Worm (Caenorhabditis elegans) whole organism, L1 larva: ENCODE data around the gene sur-5.

Experiments used
- C04F5.9 ChIP-seq: sonication (generic microtip); optimal IDR thresholded peaks from 2 replicates; lab custom pipeline; 2016; ENCODE audit warnings: missing genetic modification characterization, missing compliant biosample characterization
- ama-1 ChIP-seq: fragments of 150-350 bp; optimal IDR thresholded peaks from 2 replicates; lab custom pipeline; 2014
- dsc-1 ChIP-seq: sonication (generic microtip); optimal IDR thresholded peaks from 2 replicates; lab custom pipeline; 2016; ENCODE audit warnings: mild to moderate bottlenecking, missing genetic modification characterization, missing compliant biosample characterization
- efl-1 ChIP-seq, 4 experiments: fragments of 150-350 bp; optimal IDR thresholded peaks in 3 of 4; peaks in 1 of 4; 1 replicate in 1 of 4; 2 replicates in 3 of 4; lab custom pipeline; 2014; ENCODE audit warnings: missing biosample characterization in 2 of 4, missing genetic modification characterization in 2 of 4, missing genetic modification reagents in 2 of 4
- elt-2 ChIP-seq: sonication (generic microtip); optimal IDR thresholded peaks from 2 replicates; lab custom pipeline; 2016; ENCODE audit warnings: missing genetic modification characterization, mild to moderate bottlenecking, inconsistent platforms, missing compliant biosample characterization, missing genetic modification reagents
- ets-5 ChIP-seq: fragments of 200-800 bp; sonication (Bioruptor generic); IDR thresholded peaks from 2 replicates; pipeline ENCODE4 v1.3.6; 2022; ENCODE audit warnings: missing genetic modification characterization, missing compliant biosample characterization
- fkh-10 ChIP-seq: sonication (generic microtip); optimal IDR thresholded peaks from 2 replicates; lab custom pipeline; 2017; ENCODE audit warnings: missing biosample characterization, missing genetic modification reagents, missing genetic modification characterization
- fkh-8 ChIP-seq: sonication (generic microtip); optimal IDR thresholded peaks from 2 replicates; lab custom pipeline; 2016; ENCODE audit warnings: mild to moderate bottlenecking, missing genetic modification characterization, missing compliant biosample characterization
- hlh-4 ChIP-seq: sonication (generic microtip); optimal IDR thresholded peaks from 2 replicates; lab custom pipeline; 2016; ENCODE audit warnings: mild to moderate bottlenecking, missing genetic modification characterization, missing compliant biosample characterization
- hpl-2 ChIP-seq: fragments of 150-350 bp; optimal IDR thresholded peaks from 2 replicates; lab custom pipeline; 2014; ENCODE audit warnings: missing biosample characterization, missing genetic modification reagents, missing genetic modification characterization
- isw-1 ChIP-seq: fragments of 200-800 bp; sonication (Bioruptor generic); IDR thresholded peaks from 2 replicates; pipeline ENCODE4 v1.3.6; 2022; ENCODE audit warnings: missing genetic modification characterization, missing compliant biosample characterization
- jun-1 ChIP-seq: fragments of 150-350 bp; optimal IDR thresholded peaks from 2 replicates; lab custom pipeline; 2014; ENCODE audit warnings: missing biosample characterization, missing genetic modification reagents, missing genetic modification characterization
- lin-13 ChIP-seq: fragments of 150-350 bp; optimal IDR thresholded peaks from 2 replicates; lab custom pipeline; 2014; ENCODE audit warnings: missing biosample characterization, missing genetic modification reagents, missing genetic modification characterization
- lin-15B ChIP-seq: fragments of 150-350 bp; sonication (generic microtip); optimal IDR thresholded peaks from 3 replicates; lab custom pipeline; 2014; ENCODE audit warnings: missing biosample characterization, missing genetic modification characterization
- lin-35 ChIP-seq, 2 experiments: fragments of 150-350 bp; optimal IDR thresholded peaks; 2 replicates each; lab custom pipeline; 2014; ENCODE audit warnings: missing biosample characterization in 2 of 2, missing genetic modification characterization in 2 of 2, missing genetic modification reagents in 2 of 2
- lsy-2 ChIP-seq, 2 experiments: fragments of 150-350 bp; optimal IDR thresholded peaks; 2 replicates each; lab custom pipeline; 2014; ENCODE audit warnings: missing biosample characterization in 2 of 2, missing genetic modification characterization in 2 of 2
- mab-9 ChIP-seq: fragments of 200-800 bp; sonication (Bioruptor generic); IDR thresholded peaks from 2 replicates; pipeline ENCODE4 v1.3.6; 2022; ENCODE audit warnings: missing genetic modification reagents, missing genetic modification characterization, missing compliant biosample characterization
- nhr-19 ChIP-seq: fragments of 200-800 bp; sonication (Bioruptor generic); conservative IDR thresholded peaks from 2 replicates; pipeline ENCODE4 v1.3.6; 2022; ENCODE audit warnings: missing genetic modification characterization, missing compliant biosample characterization
- nhr-20 ChIP-seq: sonication (generic microtip); optimal IDR thresholded peaks from 2 replicates; lab custom pipeline; 2016; ENCODE audit warnings: mild to moderate bottlenecking, missing genetic modification characterization, missing compliant biosample characterization
- nhr-28 ChIP-seq: fragments of 150-350 bp; optimal IDR thresholded peaks from 2 replicates; lab custom pipeline; 2014; ENCODE audit warnings: missing biosample characterization, missing genetic modification characterization
- nhr-71 ChIP-seq: sonication (generic microtip); optimal IDR thresholded peaks from 2 replicates; lab custom pipeline; 2016; ENCODE audit warnings: mild to moderate bottlenecking, missing genetic modification characterization, moderate library complexity, missing compliant biosample characterization
- nhr-76 ChIP-seq: sonication (generic microtip); optimal IDR thresholded peaks from 2 replicates; lab custom pipeline; 2017; ENCODE audit warnings: missing biosample characterization, missing genetic modification characterization
- nhr-90 ChIP-seq: sonication (generic microtip); optimal IDR thresholded peaks from 2 replicates; lab custom pipeline; 2016; ENCODE audit warnings: mild to moderate bottlenecking, missing genetic modification characterization, missing compliant biosample characterization; ENCODE audit not compliant: poor library complexity
- pax-3 ChIP-seq: fragments of 200-800 bp; sonication (Bioruptor generic); optimal IDR thresholded peaks from 2 replicates; lab custom pipeline; 2018; ENCODE audit warnings: mild to moderate bottlenecking, missing genetic modification characterization, moderate library complexity, missing compliant biosample characterization
- pqm-1 ChIP-seq: sonication (generic microtip); optimal IDR thresholded peaks from 3 replicates; lab custom pipeline; 2017; ENCODE audit warnings: missing biosample characterization, missing genetic modification characterization
- snu-23 ChIP-seq: sonication (generic microtip); optimal IDR thresholded peaks from 2 replicates; lab custom pipeline; 2016; ENCODE audit warnings: missing genetic modification characterization, missing compliant biosample characterization
- sox-4 ChIP-seq: sonication (generic microtip); optimal IDR thresholded peaks from 2 replicates; lab custom pipeline; 2016; ENCODE audit warnings: missing genetic modification characterization, missing compliant biosample characterization
- swsn-7 ChIP-seq: sonication (generic microtip); optimal IDR thresholded peaks from 2 replicates; lab custom pipeline; 2016; ENCODE audit warnings: missing genetic modification characterization, missing compliant biosample characterization
- zip-4 ChIP-seq: fragments of 200-800 bp; sonication (Bioruptor generic); optimal IDR thresholded peaks from 2 replicates; lab custom pipeline; 2018; ENCODE audit warnings: mild to moderate bottlenecking, missing genetic modification characterization, moderate library complexity, missing compliant biosample characterization

The sur-5 gene

ce11 chrX:7318639-7319038, 13.3 kb upstream of the sur-5 start, which contains the start of gene spp-4:
Gene spp-4 (minus strand): TSS chrX:7318756.
- no peak for TF ChIP-seq nhr-19 (GFP tag; lab: Robert Waterston, UW)
- peak; percentile 72 for TF ChIP-seq elt-2 (tag; lab: Kevin White, UChicago)
- TF ChIP-seq, all 84 proteins: peak for 1

ce11 chrX:7316485-7317391, 11.4 kb upstream of the sur-5 start, which contains the start of the genes spp-2 and spp-6:
Gene spp-2 (minus strand): TSS chrX:7316818.
Gene spp-6 (plus strand): TSS chrX:7317341.
- TF ChIP-seq nhr-76 (tag; lab: Kevin White, UChicago) (no peak), mab-9 (GFP tag; lab: Robert Waterston, UW) (no peak), ama-1 (lab: Kevin White, UChicago) (peak; percentile 52), efl-1 (optimal IDR thresholded peaks at IDR 0.05; lab: Kevin White, UChicago) (no peak), efl-1 (GFP tag; optimal IDR thresholded peaks at IDR 0.05 in 1 of 2; lab: Kevin White, UChicago) (no peak), pqm-1 (tag; lab: Kevin White, UChicago) (peak; percentile 39), hpl-2 (GFP tag; lab: Kevin White, UChicago) (no peak), lin-13 (GFP tag; lab: Kevin White, UChicago) (no peak), dsc-1 (no peak), nhr-90 (tag; lab: Kevin White, UChicago) (no peak), nhr-71 (tag; lab: Kevin White, UChicago) (peak; percentile 29), C04F5.9 (tag; lab: Kevin White, UChicago) (no peak), pax-3 (tag; lab: Kevin White, UChicago) (no peak), lin-15B (tag; lab: Kevin White, UChicago) (no peak), elt-2 (tag; lab: Kevin White, UChicago) (peak; percentile 85), lsy-2 (tag; optimal IDR thresholded peaks at IDR 0.05; lab: Kevin White, UChicago) (no peak), lin-35 (GFP tag; optimal IDR thresholded peaks at IDR 0.05; lab: Kevin White, UChicago) (peak in 1 of 2 experiments; percentile 36), swsn-7 (tag; lab: Kevin White, UChicago) (no peak), snu-23 (GFP tag; lab: Kevin White, UChicago) (no peak), ets-5 (GFP tag; lab: Robert Waterston, UW) (no peak), jun-1 (tag; lab: Kevin White, UChicago) (peak; percentile 18), fkh-8 (tag; lab: Kevin White, UChicago) (no peak), fkh-10 (GFP tag; lab: Kevin White, UChicago) (no peak), nhr-28 (tag; lab: Kevin White, UChicago) (no peak)

- peak; percentile 8 for TF ChIP-seq nhr-90 (tag; lab: Kevin White, UChicago)
- no peak for TF ChIP-seq hlh-4 (tag; lab: Kevin White, UChicago)
- no peak for TF ChIP-seq nhr-76 (tag; lab: Kevin White, UChicago)
- peak in 1 of 2 experiments; percentile 41 for TF ChIP-seq lin-35 (GFP tag; optimal IDR thresholded peaks at IDR 0.05; lab: Kevin White, UChicago)
- no peak for TF ChIP-seq C04F5.9 (tag; lab: Kevin White, UChicago)
- no peak for TF ChIP-seq zip-4 (GFP tag; lab: Kevin White, UChicago)
- TF ChIP-seq elt-2 (tag; lab: Kevin White, UChicago) = peak; percentile 93
- peak; percentile 20 for TF ChIP-seq pqm-1 (tag; lab: Kevin White, UChicago)
- peak in 1 of 2 experiments; percentile 39 for TF ChIP-seq lsy-2 (tag; optimal IDR thresholded peaks at IDR 0.05; lab: Kevin White, UChicago)
- no peak for TF ChIP-seq isw-1 (GFP tag; lab: Robert Waterston, UW)
- peak; percentile 17 for TF ChIP-seq nhr-20 (tag; lab: Kevin White, UChicago)
Observed at ce11 chrX:7315329-7315728, 10.0 kb upstream of the sur-5 start, which contains the start of gene spp-3. Gene spp-3 (minus strand): TSS chrX:7315353.

- no peak for TF ChIP-seq sox-4 (tag; lab: Kevin White, UChicago)
- TF ChIP-seq fkh-10 (GFP tag; lab: Kevin White, UChicago) = no peak
- peak; percentile 40 for TF ChIP-seq elt-2 (tag; lab: Kevin White, UChicago)
- TF ChIP-seq efl-1 (optimal IDR thresholded peaks at IDR 0.05; lab: Kevin White, UChicago) = no peak
- TF ChIP-seq efl-1 (GFP tag; optimal IDR thresholded peaks at IDR 0.05 in 1 of 2; lab: Kevin White, UChicago) = peak in 1 of 2 experiments; percentile 16
Observed at ce11 chrX:7314564-7314963, 9.2 kb upstream of the sur-5 start.
